Fruit fly (Drosophila melanogaster) whole organism, embryonic: Measurements from ENCODE around the gene CG6656.

Source experiments
- Abd-B ChIP-seq: fragments of 200-800 bp; sonication (Bioruptor generic); optimal IDR thresholded peaks from 2 replicates; lab custom pipeline; 2018; ENCODE audit warnings: missing biosample characterization, mild to moderate bottlenecking, missing genetic modification characterization, moderate library complexity
- Awh ChIP-seq: fragments of 200-800 bp; sonication (Bioruptor generic); IDR thresholded peaks from 2 replicates; pipeline ENCODE4, ENCODE4 v1.3.6; 2022; ENCODE audit warnings: missing biosample characterization, missing genetic modification characterization
- C15 ChIP-seq: fragments of 200-800 bp; sonication (Bioruptor generic); IDR thresholded peaks from 3 replicates; pipeline ENCODE4 v1.3.6; 2022; ENCODE audit warnings: missing biosample characterization, missing genetic modification characterization
- CG10959 ChIP-seq: fragments of 200-800 bp; sonication (Bioruptor generic); IDR thresholded peaks from 2 replicates; pipeline ENCODE4 v1.3.6; 2022; ENCODE audit warnings: missing biosample characterization, missing genetic modification characterization
- CG11504 ChIP-seq: fragments of 200-800 bp; sonication (Bioruptor generic); optimal IDR thresholded peaks from 3 replicates; lab custom pipeline; 2019; ENCODE audit warnings: missing biosample characterization, mild to moderate bottlenecking, missing genetic modification characterization, moderate library complexity
- CG12659 ChIP-seq: fragments of 200-800 bp; sonication (Bioruptor generic); optimal IDR thresholded peaks from 3 replicates; lab custom pipeline; 2017; ENCODE audit warnings: mild to moderate bottlenecking, missing biosample characterization, missing genetic modification reagents, missing genetic modification characterization
- CG13296 ChIP-seq: fragments of 200-800 bp; sonication (Bioruptor generic); optimal IDR thresholded peaks from 3 replicates; lab custom pipeline; 2018; ENCODE audit warnings: missing biosample characterization, mild to moderate bottlenecking, missing genetic modification characterization
- CG17361 ChIP-seq: fragments of 200-800 bp; sonication (Bioruptor generic); IDR thresholded peaks from 3 replicates; pipeline ENCODE4 v1.3.6; 2022; ENCODE audit warnings: missing biosample characterization, missing genetic modification characterization
- CG18619 ChIP-seq: fragments of 200-800 bp; sonication (Bioruptor generic); optimal IDR thresholded peaks from 3 replicates; lab custom pipeline; 2017; ENCODE audit warnings: missing biosample characterization, mild to moderate bottlenecking, missing genetic modification characterization
- CG31224 ChIP-seq: fragments of 200-800 bp; sonication (Bioruptor generic); IDR thresholded peaks from 2 replicates; pipeline ENCODE4 v1.3.6; 2022; ENCODE audit warnings: missing biosample characterization, missing genetic modification characterization
- CG32767 ChIP-seq: fragments of 200-800 bp; sonication (Bioruptor generic); IDR thresholded peaks from 2 replicates; pipeline ENCODE4 v1.3.6; 2022; ENCODE audit warnings: missing biosample characterization, missing genetic modification characterization
- CG5953 ChIP-seq: fragments of 200-800 bp; sonication (Bioruptor generic); IDR thresholded peaks from 2 replicates; pipeline ENCODE4 v1.3.6; 2022; ENCODE audit warnings: missing biosample characterization, missing genetic modification characterization
- CG7271 ChIP-seq: fragments of 200-800 bp; sonication (Bioruptor generic); optimal IDR thresholded peaks from 2 replicates; lab custom pipeline; 2018; ENCODE audit warnings: missing biosample characterization, mild to moderate bottlenecking, missing genetic modification characterization, moderate library complexity
- CG8924 ChIP-seq: fragments of 200-800 bp; optimal IDR thresholded peaks from 3 replicates; lab custom pipeline; 2019; ENCODE audit warnings: missing biosample characterization, mild to moderate bottlenecking, missing genetic modification characterization, moderate library complexity
- CG8944 ChIP-seq: fragments of 200-800 bp; sonication (Bioruptor generic); optimal IDR thresholded peaks from 3 replicates; lab custom pipeline; 2016; ENCODE audit warnings: missing biosample characterization, missing genetic modification characterization
- Deaf1 ChIP-seq: fragments of 200-800 bp; optimal IDR thresholded peaks from 3 replicates; lab custom pipeline; 2019; ENCODE audit warnings: missing biosample characterization, mild to moderate bottlenecking, missing genetic modification characterization, moderate library complexity
- Dp ChIP-seq: fragments of 200-800 bp; sonication (Bioruptor generic); optimal IDR thresholded peaks from 2 replicates; lab custom pipeline; 2018; ENCODE audit warnings: missing biosample characterization, mild to moderate bottlenecking, missing genetic modification characterization, moderate library complexity
- Fer1 ChIP-seq: fragments of 200-800 bp; sonication (Bioruptor generic); optimal IDR thresholded peaks from 2 replicates; lab custom pipeline; 2017; ENCODE audit warnings: missing biosample characterization, mild to moderate bottlenecking, missing genetic modification characterization
- Mrtf ChIP-seq: fragments of 200-800 bp; sonication (Bioruptor generic); IDR thresholded peaks from 3 replicates; pipeline ENCODE4 v1.3.6; 2022; ENCODE audit warnings: missing biosample characterization, missing genetic modification characterization
- Ravus ChIP-seq: fragments of 200-800 bp; sonication (Bioruptor generic); IDR thresholded peaks from 2 replicates; pipeline ENCODE4 v1.3.6; 2022; ENCODE audit warnings: missing biosample characterization, missing genetic modification characterization
- Sox100B ChIP-seq: fragments of 200-800 bp; sonication (Bioruptor generic); optimal IDR thresholded peaks from 3 replicates; lab custom pipeline; 2018; ENCODE audit warnings: missing biosample characterization, mild to moderate bottlenecking, missing genetic modification characterization
- Sry-β ChIP-seq: fragments of 200-800 bp; sonication (Bioruptor generic); optimal IDR thresholded peaks from 2 replicates; lab custom pipeline; 2018; ENCODE audit warnings: missing biosample characterization, mild to moderate bottlenecking, missing genetic modification characterization, moderate library complexity
- Tbp ChIP-seq: fragments of >200 bp; optimal IDR thresholded peaks from 2 replicates; lab custom pipeline; 2018; ENCODE audit warnings: missing biosample characterization, missing genetic modification characterization
- Xbp1 ChIP-seq: fragments of 200-800 bp; sonication (Bioruptor generic); optimal IDR thresholded peaks from 3 replicates; lab custom pipeline; 2016; ENCODE audit warnings: missing biosample characterization, mild to moderate bottlenecking, missing genetic modification characterization
- YL-1 ChIP-seq: fragments of 200-800 bp; sonication (Bioruptor generic); optimal IDR thresholded peaks from 3 replicates; lab custom pipeline; 2017; ENCODE audit warnings: missing biosample characterization, mild to moderate bottlenecking, missing genetic modification characterization
- ap ChIP-seq: fragments of 200-800 bp; sonication (Bioruptor generic); IDR thresholded peaks from 2 replicates; pipeline ENCODE4 v1.3.6; 2022; ENCODE audit warnings: missing biosample characterization, missing genetic modification characterization
- ara ChIP-seq: fragments of 200-800 bp; sonication (Bioruptor generic); IDR thresholded peaks from 2 replicates; pipeline ENCODE4 v1.3.6; 2022; ENCODE audit warnings: missing biosample characterization, missing genetic modification characterization
- bowl ChIP-seq: fragments of 200-800 bp; sonication (Bioruptor generic); IDR thresholded peaks from 2 replicates; pipeline ENCODE4 v1.3.6; 2022; ENCODE audit warnings: missing biosample characterization, missing genetic modification characterization
- cato ChIP-seq: fragments of 200-800 bp; sonication (Bioruptor generic); optimal IDR thresholded peaks from 2 replicates; lab custom pipeline; 2016; ENCODE audit warnings: missing biosample characterization, missing genetic modification characterization, borderline replicate concordance
- chm ChIP-seq: fragments of 200-800 bp; sonication (Bioruptor generic); IDR thresholded peaks from 2 replicates; pipeline ENCODE4 v1.3.6; 2022; ENCODE audit warnings: missing biosample characterization, missing genetic modification characterization
- crp ChIP-seq, 2 experiments: fragments of 200-800 bp; sonication (Bioruptor generic); optimal IDR thresholded peaks; 2 replicates in 1 of 2; 3 replicates in 1 of 2; lab custom pipeline; 2017; ENCODE audit warnings: missing biosample characterization in 2 of 2, missing genetic modification characterization in 2 of 2, mild to moderate bottlenecking in 1 of 2, moderate library complexity in 1 of 2
- danr ChIP-seq: fragments of 200-800 bp; sonication (Bioruptor generic); IDR thresholded peaks from 2 replicates; pipeline ENCODE4 v1.3.6; 2022; ENCODE audit warnings: missing biosample characterization, missing genetic modification characterization
- dmrt11E ChIP-seq: fragments of 200-800 bp; sonication (Bioruptor generic); optimal IDR thresholded peaks from 3 replicates; lab custom pipeline; 2018; ENCODE audit warnings: missing biosample characterization, mild to moderate bottlenecking, missing genetic modification characterization, moderate library complexity
- eyg ChIP-seq: fragments of 200-800 bp; sonication (Bioruptor generic); optimal IDR thresholded peaks from 3 replicates; lab custom pipeline; 2016; ENCODE audit warnings: missing biosample characterization, missing genetic modification characterization
- grau ChIP-seq: fragments of 200-800 bp; optimal IDR thresholded peaks from 3 replicates; lab custom pipeline; 2019; ENCODE audit warnings: missing biosample characterization, mild to moderate bottlenecking, missing genetic modification characterization, moderate library complexity
- insv ChIP-seq, 2 experiments: fragments of 200-800 bp; sonication (Bioruptor generic); optimal IDR thresholded peaks; 3 replicates each; lab custom pipeline; 2016 to 2018; ENCODE audit warnings: missing biosample characterization in 2 of 2, missing genetic modification characterization in 2 of 2
- inv ChIP-seq: fragments of 200-800 bp; sonication (Bioruptor generic); IDR thresholded peaks from 2 replicates; pipeline ENCODE4 v1.3.6; 2022; ENCODE audit warnings: missing biosample characterization, missing genetic modification characterization; ENCODE audit not compliant: partially characterized antibody
- pb ChIP-seq: fragments of 200-800 bp; sonication (Bioruptor generic); optimal IDR thresholded peaks from 3 replicates; lab custom pipeline; 2016; ENCODE audit warnings: missing biosample characterization, missing genetic modification characterization
- psq ChIP-seq: fragments of 200-800 bp; sonication (Bioruptor generic); optimal IDR thresholded peaks from 2 replicates; lab custom pipeline; 2017; ENCODE audit warnings: missing biosample characterization, missing genetic modification characterization
- sc ChIP-seq, 3 experiments: fragments of >200 bp in 2 of 3; fragments of 200-800 bp in 1 of 3; sonication (Bioruptor generic) in 1 of 3; optimal IDR thresholded peaks; 2 replicates in 2 of 3; 3 replicates in 1 of 3; lab custom pipeline; 2017; ENCODE audit warnings: mild to moderate bottlenecking in 1 of 3, missing biosample characterization in 1 of 3, missing genetic modification characterization in 1 of 3, missing genetic modification reagents in 1 of 3
- sd ChIP-seq: fragments of 200-800 bp; sonication (Bioruptor generic); optimal IDR thresholded peaks from 3 replicates; lab custom pipeline; 2018; ENCODE audit warnings: missing biosample characterization, mild to moderate bottlenecking, missing genetic modification characterization, moderate library complexity
- sens ChIP-seq: fragments of 200-800 bp; sonication (Bioruptor generic); peaks from one replicate; lab custom pipeline; 2016; ENCODE audit warnings: missing biosample characterization, missing genetic modification characterization
- slou ChIP-seq: fragments of 200-800 bp; sonication (Bioruptor generic); optimal IDR thresholded peaks from 3 replicates; lab custom pipeline; 2016; ENCODE audit warnings: missing biosample characterization, missing genetic modification characterization
- sqz ChIP-seq: fragments of 200-800 bp; sonication (Bioruptor generic); optimal IDR thresholded peaks from 3 replicates; lab custom pipeline; 2018; ENCODE audit warnings: missing biosample characterization, mild to moderate bottlenecking, missing genetic modification characterization
- tgo ChIP-seq: fragments of 200-800 bp; sonication (Bioruptor generic); IDR thresholded peaks from 3 replicates; pipeline ENCODE4 v1.3.6; 2022; ENCODE audit warnings: missing biosample characterization, missing genetic modification characterization
- tna ChIP-seq: fragments of 200-800 bp; sonication (Bioruptor generic); IDR thresholded peaks from 2 replicates; pipeline ENCODE4 v1.3.6; 2022; ENCODE audit warnings: missing biosample characterization, missing genetic modification characterization; ENCODE audit not compliant: partially characterized antibody
- ttk ChIP-seq: fragments of 200-800 bp; sonication (Bioruptor generic); IDR thresholded peaks from 2 replicates; pipeline ENCODE4 v2.1.2; 2022; ENCODE audit warnings: missing biosample characterization, missing genetic modification characterization
- tx ChIP-seq: fragments of 200-800 bp; sonication (Bioruptor generic); optimal IDR thresholded peaks from 2 replicates; lab custom pipeline; 2016; ENCODE audit warnings: missing biosample characterization, missing genetic modification characterization
- zf30C ChIP-seq: fragments of 200-800 bp; sonication (Bioruptor generic); optimal IDR thresholded peaks from 3 replicates; lab custom pipeline; 2018; ENCODE audit warnings: missing biosample characterization, mild to moderate bottlenecking, missing genetic modification characterization

The CG6656 gene

dm6 chr3R:21854574-21855468 lies 20.3 kb upstream of the CG6656 start (continued):
- TF ChIP-seq insv (GFP tag; optimal IDR thresholded peaks at IDR 0.05; lab: Kevin White, UChicago) (peak in 1 of 2 experiments; percentile 51), CG8944 (no peak), sc (optimal IDR thresholded peaks at IDR 0.05; lab: Kevin White, UChicago) (no peak), sc (GFP tag; optimal IDR thresholded peaks at IDR 0.05; lab: Kevin White, UChicago) (no peak), grau (peak; percentile 21), Sox100B (GFP tag; lab: Kevin White, UChicago) (no peak), ap (GFP tag; lab: Robert Waterston, UW) (no peak), CG12659 (GFP tag; lab: Kevin White, UChicago) (no peak), chm (GFP tag; lab: Robert Waterston, UW) (peak; percentile 27), sd (tag; lab: Kevin White, UChicago) (no peak), Ravus (GFP tag; lab: Robert Waterston, UW) (no peak), CG13296 (GFP tag; lab: Kevin White, UChicago) (no peak), zf30C (GFP tag; lab: Kevin White, UChicago) (no peak), CG10959 (GFP tag; lab: Robert Waterston, UW) (no peak), pb (no peak), dmrt11E (tag; lab: Kevin White, UChicago) (no peak), sens (GFP tag; lab: Kevin White, UChicago) (peak; percentile 75), CG18619 (GFP tag; lab: Kevin White, UChicago) (no peak), slou (GFP tag; lab: Kevin White, UChicago) (no peak), Awh (GFP tag; lab: Robert Waterston, UW) (no peak), sqz (GFP tag; lab: Kevin White, UChicago) (peak; percentile 54), Xbp1 (no peak), Deaf1 (no peak), CG5953 (GFP tag; lab: Robert Waterston, UW) (no peak), Fer1 (GFP tag; lab: Kevin White, UChicago) (no peak), CG7271 (tag; lab: Kevin White, UChicago) (no peak), crp (GFP tag; optimal IDR thresholded peaks at IDR 0.05; lab: Kevin White, UChicago) (no peak), danr (GFP tag; lab: Robert Waterston, UW) (no peak), CG8924 (tag; lab: Kevin White, UChicago) (peak; percentile 2), C15 (no peak), CG11504 (tag; lab: Kevin White, UChicago) (no peak), ara (GFP tag; lab: Robert Waterston, UW) (no peak), Abd-B (no peak), CG31224 (GFP tag; lab: Robert Waterston, UW) (no peak), psq (peak; percentile 79), ttk (GFP tag; lab: Robert Waterston, UW) (no peak), Sry-β (GFP tag; lab: Kevin White, UChicago) (no peak), tgo (GFP tag; lab: Robert Waterston, UW) (no peak), eyg (no peak), bowl (GFP tag; lab: Robert Waterston, UW) (no peak), Tbp (GFP tag; lab: Kevin White, UChicago) (no peak), tx (GFP tag; lab: Kevin White, UChicago) (no peak), tna (GFP tag; lab: Robert Waterston, UW) (no peak), YL-1 (no peak), cato (GFP tag; lab: Kevin White, UChicago) (no peak), Dp (GFP tag; lab: Kevin White, UChicago) (no peak), Mrtf (GFP tag; lab: Robert Waterston, UW) (no peak), inv (no peak), CG32767 (GFP tag; lab: Robert Waterston, UW) (no peak), CG17361 (GFP tag; lab: Robert Waterston, UW) (no peak)
